Fruit fly (Drosophila melanogaster) whole organism, embryonic: ENCODE measurements around the gene CG15473.

Experiments
- CG10654 ChIP-seq: fragments of 200-800 bp; sonication (Bioruptor generic); optimal IDR thresholded peaks from 2 replicates; lab custom pipeline; 2016; ENCODE audit warnings: missing biosample characterization, missing genetic modification characterization
- CG30403 ChIP-seq: fragments of 200-800 bp; sonication (Bioruptor generic); optimal IDR thresholded peaks from 3 replicates; lab custom pipeline; 2016; ENCODE audit warnings: missing biosample characterization, missing genetic modification characterization
- CG9437 ChIP-seq: fragments of 200-800 bp; sonication (Bioruptor generic); optimal IDR thresholded peaks from 2 replicates; lab custom pipeline; 2018; ENCODE audit warnings: missing biosample characterization, mild to moderate bottlenecking, missing genetic modification characterization
- HLH3B ChIP-seq: fragments of 200-800 bp; sonication (Bioruptor generic); IDR thresholded peaks from 2 replicates; pipeline ENCODE4 v1.3.6; 2022; ENCODE audit warnings: missing biosample characterization, missing genetic modification characterization
- Neu2 ChIP-seq: fragments of 200-800 bp; sonication (Bioruptor generic); optimal IDR thresholded peaks from 3 replicates; lab custom pipeline; 2016; ENCODE audit warnings: missing biosample characterization, missing genetic modification characterization, borderline replicate concordance
- crp ChIP-seq, 2 experiments: fragments of 200-800 bp; sonication (Bioruptor generic); optimal IDR thresholded peaks; 2 replicates in 1 of 2; 3 replicates in 1 of 2; lab custom pipeline; 2017; ENCODE audit warnings: missing biosample characterization in 2 of 2, missing genetic modification characterization in 2 of 2, mild to moderate bottlenecking in 1 of 2, moderate library complexity in 1 of 2
- dati ChIP-seq: fragments of 200-800 bp; sonication (Bioruptor generic); IDR thresholded peaks from 2 replicates; pipeline ENCODE4 v1.3.6; 2022; ENCODE audit warnings: missing biosample characterization, missing genetic modification characterization
- her ChIP-seq: fragments of 200-800 bp; sonication (Bioruptor generic); optimal IDR thresholded peaks from 2 replicates; lab custom pipeline; 2016; ENCODE audit warnings: missing biosample characterization, missing genetic modification characterization
- ken ChIP-seq: fragments of 200-800 bp; sonication (Bioruptor generic); IDR thresholded peaks from 3 replicates; pipeline ENCODE4 v1.3.6; 2022; ENCODE audit warnings: missing biosample characterization, missing genetic modification characterization
- klu ChIP-seq: fragments of 200-800 bp; sonication (Bioruptor generic); IDR thresholded peaks from 2 replicates; pipeline ENCODE4 v1.3.6; 2022; ENCODE audit warnings: missing biosample characterization, missing genetic modification characterization
- onecut ChIP-seq: fragments of 200-800 bp; sonication (Bioruptor generic); IDR thresholded peaks from 2 replicates; pipeline ENCODE4 v1.3.6; 2022; ENCODE audit warnings: missing biosample characterization, missing genetic modification characterization
- pan ChIP-seq, 4 experiments: fragments of >200 bp in 3 of 4; fragments of 200-800 bp in 1 of 4; sonication (Bioruptor generic) in 1 of 4; optimal IDR thresholded peaks in 3 of 4; IDR thresholded peaks in 1 of 4; 2 replicates each; pipeline versions ENCODE4 v1.3.6 to Lab custom; 2017 to 2022; ENCODE audit warnings: missing biosample characterization in 2 of 4, missing genetic modification characterization in 2 of 4, mixed read lengths in 1 of 4
- pros ChIP-seq: fragments of 200-800 bp; sonication (Bioruptor generic); optimal IDR thresholded peaks from 3 replicates; lab custom pipeline; 2019; ENCODE audit warnings: missing biosample characterization, mild to moderate bottlenecking, missing genetic modification characterization, moderate library complexity
- psq ChIP-seq: fragments of 200-800 bp; sonication (Bioruptor generic); optimal IDR thresholded peaks from 2 replicates; lab custom pipeline; 2017; ENCODE audit warnings: missing biosample characterization, missing genetic modification characterization

- TF ChIP-seq klu (GFP tag; lab: Robert Waterston, UW) (no peak), dati (GFP tag; lab: Robert Waterston, UW) (no peak), onecut (0 out of 2 replicates have a peak, but pooled peaks have one; percentile 12), Neu2 (GFP tag; lab: Kevin White, UChicago) (no peak), crp (GFP tag; optimal IDR thresholded peaks at IDR 0.05; lab: Kevin White, UChicago) (no peak), ken (GFP tag; lab: Robert Waterston, UW) (no peak), psq (GFP tag; lab: Kevin White, UChicago) (no peak), pan (optimal IDR thresholded peaks at IDR 0.05; lab: Kevin White, UChicago) (no peak), pan (GFP tag; optimal IDR thresholded peaks at IDR 0.05 in 1 of 2, IDR thresholded peaks at IDR 0.05 in 1 of 2) (no peak), her (GFP tag; lab: Kevin White, UChicago) (no peak), CG30403 (no peak), CG9437 (GFP tag; lab: Kevin White, UChicago) (no peak), HLH3B (GFP tag; lab: Robert Waterston, UW) (no peak), pros (GFP tag; lab: Kevin White, UChicago) (no peak), CG10654 (GFP tag; lab: Kevin White, UChicago) (no peak)
Observed at dm6 chrX:4609737-4610136, 44.6 kb downstream of the CG15473 start.
